Fruit fly (Drosophila melanogaster) whole organism, wandering third instar larva: ENCODE measurements around the gene comm.

Source experiments
- CG32264 ChIP-seq: fragments of 200-800 bp; sonication (Bioruptor generic); optimal IDR thresholded peaks from 2 replicates; lab custom pipeline; 2016; ENCODE audit warnings: missing biosample characterization, missing genetic modification characterization
- CG9705 ChIP-seq: fragments of 200-800 bp; sonication (Bioruptor generic); optimal IDR thresholded peaks from 2 replicates; lab custom pipeline; 2018; ENCODE audit warnings: missing biosample characterization, mild to moderate bottlenecking, missing genetic modification characterization
- CrebA ChIP-seq: fragments of 200-800 bp; sonication (Bioruptor generic); optimal IDR thresholded peaks from 2 replicates; lab custom pipeline; 2016; ENCODE audit warnings: missing biosample characterization, mild to moderate bottlenecking, missing genetic modification characterization, borderline replicate concordance
- Dfd ChIP-seq: fragments of >200 bp; optimal IDR thresholded peaks from 2 replicates; lab custom pipeline; 2017; ENCODE audit warnings: missing biosample characterization, missing genetic modification characterization
- HLH106 ChIP-seq: fragments of 200-800 bp; optimal IDR thresholded peaks from 3 replicates; lab custom pipeline; 2019; ENCODE audit warnings: missing biosample characterization, mild to moderate bottlenecking, missing genetic modification characterization, moderate library complexity
- Hnf4 ChIP-seq: fragments of 200-800 bp; sonication (Bioruptor generic); optimal IDR thresholded peaks from 2 replicates; lab custom pipeline; 2016; ENCODE audit warnings: missing biosample characterization, mild to moderate bottlenecking, missing genetic modification characterization
- Hr78 ChIP-seq: fragments of >200 bp; optimal IDR thresholded peaks from 2 replicates; lab custom pipeline; 2017; ENCODE audit warnings: missing biosample characterization, missing genetic modification characterization
- Hr83 ChIP-seq: fragments of 200-300 bp; sonication (Bioruptor generic); optimal IDR thresholded peaks from 2 replicates; lab custom pipeline; 2016; ENCODE audit warnings: missing biosample characterization, mild to moderate bottlenecking, missing genetic modification characterization, moderate library complexity; ENCODE audit not compliant: poor library complexity, severe bottlenecking
- Jra ChIP-seq: sonication (Bioruptor generic); optimal IDR thresholded peaks from 2 replicates; lab custom pipeline; 2016; ENCODE audit warnings: missing biosample characterization, missing genetic modification characterization
- Mio ChIP-seq: sonication (Bioruptor generic); optimal IDR thresholded peaks from 2 replicates; lab custom pipeline; 2016; ENCODE audit warnings: missing biosample characterization, missing genetic modification characterization
- Myc ChIP-seq: fragments of >200 bp; optimal IDR thresholded peaks from 2 replicates; lab custom pipeline; 2017
- N ChIP-seq: fragments of >200 bp; optimal IDR thresholded peaks from 2 replicates; lab custom pipeline; 2018; ENCODE audit warnings: missing biosample characterization, missing external identifiers, missing genetic modification characterization
- Sp1 ChIP-seq: fragments of 200-800 bp; sonication (Bioruptor generic); optimal IDR thresholded peaks from 3 replicates; lab custom pipeline; 2019; ENCODE audit warnings: missing biosample characterization, mild to moderate bottlenecking, missing genetic modification characterization, moderate library complexity
- Vsx2 ChIP-seq: fragments of 200-300, 225-300 bp; sonication (Bioruptor generic); optimal IDR thresholded peaks from 2 replicates; lab custom pipeline; 2018; ENCODE audit warnings: missing biosample characterization, missing genetic modification characterization; ENCODE audit not compliant: partially characterized antibody
- br ChIP-seq: fragments of 200-800 bp; sonication (Bioruptor generic); optimal IDR thresholded peaks from 2 replicates; lab custom pipeline; 2016; ENCODE audit warnings: missing biosample characterization, missing genetic modification characterization
- brk ChIP-seq: fragments of 200-800 bp; sonication (Bioruptor generic); optimal IDR thresholded peaks from 2 replicates; lab custom pipeline; 2016; ENCODE audit warnings: missing biosample characterization, mild to moderate bottlenecking, missing genetic modification characterization
- dl ChIP-seq, 2 experiments: fragments of 175-275, 200-275 bp in 1 of 2; fragments of 200-275 bp in 1 of 2; sonication (Bioruptor generic); optimal IDR thresholded peaks; lab custom pipeline; 2018; ENCODE audit warnings: mild to moderate bottlenecking in 2 of 2, missing biosample characterization in 2 of 2, missing genetic modification characterization in 2 of 2, moderate library complexity in 2 of 2; ENCODE audit not compliant: partially characterized antibody in 2 of 2, insufficient read depth in 1 of 2
- dmrt93B ChIP-seq: fragments of 200-800 bp; sonication (Bioruptor generic); optimal IDR thresholded peaks from 2 replicates; lab custom pipeline; 2018; ENCODE audit warnings: missing biosample characterization, mild to moderate bottlenecking, missing genetic modification characterization
- foxo ChIP-seq, 2 experiments: fragments of 200-800 bp; sonication (Bioruptor generic); optimal IDR thresholded peaks; 2 replicates in 1 of 2; 3 replicates in 1 of 2; lab custom pipeline; 2016 to 2017; ENCODE audit warnings: missing biosample characterization in 2 of 2, missing genetic modification characterization in 2 of 2
- fru ChIP-seq: fragments of 200-800 bp; sonication (Bioruptor generic); optimal IDR thresholded peaks from 3 replicates; lab custom pipeline; 2016; ENCODE audit warnings: missing biosample characterization, mild to moderate bottlenecking, missing genetic modification characterization
- h ChIP-seq: fragments of 200-800 bp; sonication (Bioruptor generic); optimal IDR thresholded peaks from 3 replicates; lab custom pipeline; 2016; ENCODE audit warnings: missing biosample characterization, mild to moderate bottlenecking, missing genetic modification characterization
- lola ChIP-seq: fragments of >200 bp; optimal IDR thresholded peaks from 2 replicates; lab custom pipeline; 2017; ENCODE audit warnings: missing biosample characterization, missing genetic modification characterization
- pan ChIP-seq: fragments of >200 bp; optimal IDR thresholded peaks from 2 replicates; lab custom pipeline; 2017
- psq ChIP-seq: fragments of 200-800 bp; sonication (Bioruptor generic); optimal IDR thresholded peaks from 3 replicates; lab custom pipeline; 2017; ENCODE audit warnings: missing biosample characterization, mild to moderate bottlenecking, missing genetic modification characterization, moderate library complexity
- rgr ChIP-seq: fragments of 200-800 bp; sonication (Bioruptor generic); optimal IDR thresholded peaks from 3 replicates; lab custom pipeline; 2016; ENCODE audit warnings: missing biosample characterization, mild to moderate bottlenecking, missing genetic modification characterization
- sage ChIP-seq: fragments of 200-800 bp; sonication (Bioruptor generic); optimal IDR thresholded peaks from 2 replicates; lab custom pipeline; 2016; ENCODE audit warnings: missing biosample characterization, mild to moderate bottlenecking, missing genetic modification characterization
- sv ChIP-seq: fragments of 200-800 bp; sonication (Bioruptor generic); optimal IDR thresholded peaks from 3 replicates; lab custom pipeline; 2016; ENCODE audit warnings: missing biosample characterization, missing genetic modification characterization
- tai ChIP-seq: sonication (Bioruptor generic); optimal IDR thresholded peaks from 2 replicates; lab custom pipeline; 2016; ENCODE audit warnings: missing biosample characterization, missing genetic modification characterization
- usp ChIP-seq: fragments of >200 bp; optimal IDR thresholded peaks from 2 replicates; lab custom pipeline; 2017; ENCODE audit warnings: missing biosample characterization, missing genetic modification characterization
- woc ChIP-seq: sonication (Bioruptor generic); optimal IDR thresholded peaks from 2 replicates; lab custom pipeline; 2016; ENCODE audit warnings: missing biosample characterization, mild to moderate bottlenecking, missing genetic modification characterization

The comm gene

DNA sequence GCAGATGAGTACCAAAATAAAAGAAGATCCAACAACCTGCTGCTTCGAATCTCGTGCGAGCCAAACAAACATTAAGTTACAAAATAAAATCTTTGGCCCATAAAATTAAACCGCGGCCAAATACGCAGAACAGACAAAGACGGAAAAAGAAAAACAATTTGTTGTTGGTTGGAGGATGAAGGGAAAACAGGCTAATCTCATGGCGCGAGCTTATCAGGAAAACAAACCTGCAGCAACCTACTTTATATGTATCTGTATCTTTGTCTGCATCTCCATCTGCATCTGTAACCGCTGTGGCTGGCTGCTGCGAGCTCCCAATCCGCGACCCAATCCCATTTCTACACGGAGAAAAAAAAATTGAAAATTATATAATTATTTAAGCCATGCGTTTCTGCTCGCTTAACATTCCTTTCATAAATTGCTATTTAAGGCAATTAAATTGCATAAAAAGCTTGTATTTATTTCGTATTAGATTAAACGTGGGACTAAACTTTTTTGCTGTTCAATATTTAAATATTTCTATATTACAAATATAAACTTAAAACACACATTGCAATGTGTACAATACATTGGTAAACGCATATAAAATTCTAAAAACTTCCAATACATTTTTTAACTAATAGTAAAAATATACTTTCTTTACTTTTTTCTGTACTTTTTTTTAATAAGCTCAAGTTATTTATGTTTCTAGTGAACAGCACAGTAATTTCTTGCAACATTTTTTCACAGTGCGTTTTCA lies 35.3 kb downstream of the comm start:
- TF ChIP-seq foxo (GFP tag; optimal IDR thresholded peaks at IDR 0.05; lab: Kevin White, UChicago) (no peak), rgr (GFP tag; lab: Kevin White, UChicago) (no peak), dmrt93B (no peak), Vsx2 (no peak), dl (GFP tag; optimal IDR thresholded peaks at IDR 0.05; lab: Kevin White, UChicago; ENCODE audit: insufficient read depth in 1 of 2, partially characterized antibody in 2 of 2) (no peak), psq (GFP tag; lab: Kevin White, UChicago) (peak; percentile 28), pan (no peak), br (no peak)

DNA sequence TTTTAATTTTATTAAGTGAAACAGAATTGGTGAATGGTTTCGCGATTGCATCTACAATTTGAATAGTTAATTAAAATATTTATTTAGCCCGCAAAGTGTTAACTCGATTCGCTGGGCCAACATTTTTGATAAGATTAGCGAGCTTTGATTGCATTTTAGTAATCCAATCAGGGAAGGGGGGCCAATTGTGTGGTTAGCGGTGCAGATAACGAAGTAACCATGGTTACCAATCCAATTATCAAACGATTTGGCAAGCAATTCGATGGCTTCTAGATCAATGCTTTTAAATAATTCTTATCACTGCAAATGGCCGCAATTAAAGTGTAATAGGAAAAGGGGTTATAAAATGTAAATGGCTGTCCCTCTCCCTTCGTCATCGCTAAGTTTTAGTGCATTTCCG lies 35.8 kb downstream of the comm start:
- TF ChIP-seq lola (GFP tag; lab: Kevin White, UChicago) (no peak), CG9705 (GFP tag; lab: Kevin White, UChicago) (no peak), br (no peak), sage (no peak), dl (GFP tag; optimal IDR thresholded peaks at IDR 0.05; lab: Kevin White, UChicago; ENCODE audit: insufficient read depth in 1 of 2, partially characterized antibody in 2 of 2) (no peak), CG32264 (no peak), brk (GFP tag; lab: Kevin White, UChicago) (no peak), CrebA (no peak), Dfd (GFP tag; lab: Kevin White, UChicago) (no peak), dmrt93B (no peak), psq (GFP tag; lab: Kevin White, UChicago) (no peak), woc (GFP tag; lab: Kevin White, UChicago) (no peak), sv (GFP tag; lab: Kevin White, UChicago) (no peak), Hnf4 (GFP tag; lab: Kevin White, UChicago) (no peak), N (GFP tag; lab: Kevin White, UChicago) (no peak), Myc (lab: Kevin White, UChicago) (no peak), tai (no peak), Hr78 (GFP tag; lab: Kevin White, UChicago) (no peak), pan (no peak), h (no peak)

DNA sequence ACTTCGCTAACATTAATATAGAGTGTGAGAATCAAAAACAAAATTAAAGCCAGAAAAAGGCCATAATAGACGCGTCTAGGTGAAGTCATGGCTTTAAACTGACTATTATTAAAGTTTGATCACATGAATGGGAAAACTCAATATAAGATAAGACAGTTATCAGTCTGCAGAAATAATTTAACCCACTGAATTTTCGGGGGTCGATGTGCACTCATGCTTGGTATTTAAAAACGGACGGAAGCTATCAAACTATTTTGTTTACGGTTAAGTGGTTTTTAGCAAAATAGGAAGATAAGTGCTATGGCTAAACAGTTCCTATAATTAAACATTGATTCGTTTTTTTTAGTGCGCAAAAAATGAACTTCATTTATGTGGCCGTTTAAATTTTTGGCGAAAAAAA lies 36.3 kb downstream of the comm start, which contains the start of gene CG34451:
Gene CG34451, minus strand, starts transcription at position 101 of the 400 bp plus-strand sequence.
- TF ChIP-seq fru (GFP tag; lab: Kevin White, UChicago): no peak
- no peak for TF ChIP-seq Hnf4 (GFP tag; lab: Kevin White, UChicago)
- no peak for TF ChIP-seq usp (GFP tag; lab: Kevin White, UChicago)
- no peak for TF ChIP-seq dmrt93B
- no peak for TF ChIP-seq dl (GFP tag; optimal IDR thresholded peaks at IDR 0.05; lab: Kevin White, UChicago; ENCODE audit: insufficient read depth in 1 of 2, partially characterized antibody in 2 of 2)
- no peak for TF ChIP-seq CrebA
- TF ChIP-seq Dfd (GFP tag; lab: Kevin White, UChicago): no peak
- no peak for TF ChIP-seq HLH106 (tag; lab: Kevin White, UChicago)
- TF ChIP-seq Mio (GFP tag; lab: Kevin White, UChicago): no peak
- TF ChIP-seq h: no peak
- TF ChIP-seq Hr83 (GFP tag; lab: Kevin White, UChicago): no peak
- TF ChIP-seq N (GFP tag; lab: Kevin White, UChicago): no peak
- no peak for TF ChIP-seq tai
- TF ChIP-seq psq (GFP tag; lab: Kevin White, UChicago): no peak

DNA sequence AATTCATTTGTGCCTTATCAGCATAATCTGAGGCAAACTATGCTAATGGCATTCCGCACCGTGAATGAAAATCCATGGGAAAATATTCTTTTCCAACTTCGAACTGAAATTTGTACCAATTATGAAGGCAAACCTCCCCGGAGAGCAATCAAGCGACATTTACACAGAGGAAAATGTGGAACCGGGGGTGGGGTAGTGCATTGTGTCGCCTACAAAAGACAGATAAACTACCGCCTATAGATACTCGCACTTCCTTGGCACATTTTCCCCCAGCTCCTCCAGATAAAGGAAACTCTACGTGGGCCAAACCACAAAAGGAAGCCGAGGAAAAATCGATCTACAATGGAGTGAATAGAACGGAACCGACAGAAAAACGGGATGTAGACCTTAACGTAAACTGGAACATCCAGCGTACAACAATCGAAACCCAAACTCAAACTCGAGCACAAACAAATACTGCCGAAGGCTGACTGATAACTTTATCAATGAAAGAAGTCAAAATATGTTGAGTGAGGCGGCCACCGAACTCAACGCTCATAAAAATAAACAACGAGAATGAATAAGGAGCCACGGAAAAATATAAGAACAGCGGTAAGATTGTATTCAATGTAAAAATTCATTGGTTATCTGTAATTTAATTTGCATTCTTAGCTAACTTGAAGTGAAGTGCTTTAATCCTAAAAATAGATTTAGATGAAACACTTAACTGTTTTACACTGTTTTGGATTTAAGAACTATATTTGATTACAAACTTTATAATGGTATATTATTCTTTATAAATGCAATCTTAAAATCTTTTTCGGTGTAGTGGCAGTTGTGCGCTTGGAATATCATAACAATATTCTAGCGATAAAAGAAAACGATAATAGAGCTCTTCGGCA lies 37.3 kb downstream of the comm start:
- no peak for TF ChIP-seq Sp1
- TF ChIP-seq HLH106 (tag; lab: Kevin White, UChicago): peak; percentile 15
- TF ChIP-seq fru (GFP tag; lab: Kevin White, UChicago): peak; percentile 13
- no peak for TF ChIP-seq Jra
- TF ChIP-seq foxo (GFP tag; optimal IDR thresholded peaks at IDR 0.05; lab: Kevin White, UChicago): peak in 1 of 2 experiments; percentile 26
- no peak for TF ChIP-seq dmrt93B
- no peak for TF ChIP-seq N (GFP tag; lab: Kevin White, UChicago)
- no peak for TF ChIP-seq Mio (GFP tag; lab: Kevin White, UChicago)
- TF ChIP-seq woc (GFP tag; lab: Kevin White, UChicago): no peak
